Fruit fly (Drosophila melanogaster): ENCODE measurements around the gene srw.

DNA sequence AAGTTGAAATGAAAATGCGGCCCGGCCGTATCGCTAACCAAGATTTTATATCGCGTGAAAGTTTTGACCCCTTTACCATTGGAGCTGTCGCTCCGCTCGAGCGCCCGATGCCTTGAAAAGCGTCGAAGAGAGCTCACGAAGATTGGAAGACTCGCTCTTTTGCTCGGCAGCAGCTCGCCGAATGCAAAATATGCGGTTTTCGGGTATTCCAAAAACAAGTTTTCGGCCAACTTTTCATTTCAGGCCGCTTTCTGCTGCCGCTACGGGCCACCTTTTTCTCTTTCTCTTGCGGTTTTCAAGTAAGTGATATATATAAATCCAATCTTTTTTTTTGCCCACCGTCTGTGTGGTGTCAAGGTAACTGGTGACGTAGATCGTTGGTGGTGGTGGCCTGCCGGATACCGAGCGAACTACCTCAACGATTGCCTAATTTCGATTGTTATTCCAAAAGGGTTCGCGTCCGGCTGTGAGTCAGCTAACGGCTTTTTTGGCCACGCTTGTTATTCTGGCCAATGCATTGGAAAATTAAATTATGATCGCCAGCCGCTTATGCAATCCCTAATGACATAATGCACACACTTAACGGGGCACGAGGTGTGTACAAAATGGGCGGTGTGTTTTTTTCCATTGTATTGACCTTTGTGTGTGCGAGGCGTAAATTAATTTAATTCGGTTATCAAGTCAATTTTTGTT lies 24.6 kb upstream of the srw start, which contains the start of gene dyl:
- TF ChIP-seq fru (GFP tag; optimal IDR thresholded peaks at IDR 0.05), result no peak
- TF ChIP-seq rgr (GFP tag; optimal IDR thresholded peaks at IDR 0.05), result no peak
- no peak for TF ChIP-seq h (GFP tag; optimal IDR thresholded peaks at IDR 0.05)
- no peak for TF ChIP-seq Hnf4 (GFP tag; optimal IDR thresholded peaks at IDR 0.05)
- TF ChIP-seq foxo (GFP tag; optimal IDR thresholded peaks at IDR 0.05), result no peak
- no peak for TF ChIP-seq dl (GFP tag; optimal IDR thresholded peaks at IDR 0.05; ENCODE audit: insufficient read depth in 1 of 2, partially characterized antibody in 2 of 2)
- no peak for TF ChIP-seq Hr78 (GFP tag; optimal IDR thresholded peaks at IDR 0.05)
- TF ChIP-seq pan (optimal IDR thresholded peaks at IDR 0.05), result no peak
- TF ChIP-seq OdsH (GFP tag; optimal IDR thresholded peaks at IDR 0.05), result no peak
- no peak for TF ChIP-seq brk (GFP tag; optimal IDR thresholded peaks at IDR 0.05)

Data from whole organism, wandering third instar larva.